Fruit fly (Drosophila melanogaster): Measurements from ENCODE around the gene shams.

DNA sequence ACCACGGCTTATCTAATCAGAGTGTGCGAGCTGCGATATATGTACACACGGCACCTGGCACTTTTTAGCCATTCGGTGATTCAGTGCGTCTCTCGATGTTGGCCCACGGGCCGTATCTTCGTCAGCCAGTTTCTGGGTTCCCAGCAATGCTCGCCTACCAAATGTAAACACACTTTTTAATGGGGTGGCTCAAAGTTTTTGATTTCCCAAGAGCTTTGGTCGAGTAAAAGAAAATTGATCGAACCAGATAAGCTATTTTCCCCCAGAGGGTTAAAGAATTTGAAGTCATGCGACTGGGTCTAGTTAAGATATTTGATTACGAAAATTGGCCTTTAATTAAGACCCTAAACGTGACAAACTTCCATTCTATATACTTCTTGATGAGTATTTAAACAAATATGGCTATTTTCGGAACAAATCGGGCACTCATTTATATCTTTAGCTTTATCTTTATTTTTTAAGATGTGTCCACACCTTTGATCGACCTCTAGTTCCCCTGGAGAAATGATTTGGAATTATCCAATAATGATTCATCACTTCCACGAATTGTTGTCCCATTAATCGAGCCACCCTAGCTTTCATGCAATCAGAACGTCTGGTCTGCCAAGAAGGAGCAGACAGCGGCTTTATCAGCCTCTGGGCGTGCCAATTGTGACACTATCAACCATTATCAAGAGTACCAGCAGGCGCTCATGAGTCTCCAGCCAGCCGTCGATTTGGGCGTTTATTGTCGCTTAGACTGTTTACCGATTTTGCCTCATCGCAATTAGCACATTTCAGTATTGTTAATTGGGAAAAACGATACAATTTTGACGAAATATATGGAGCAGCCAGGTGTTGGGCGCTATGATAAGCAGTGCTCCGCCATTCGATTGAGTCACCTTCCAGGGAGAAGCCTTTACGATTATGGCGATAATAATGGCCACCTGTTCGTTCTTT, 46.9 kb downstream of the shams start:
- TF ChIP-seq insv (optimal IDR thresholded peaks at IDR 0.05) (no peak), Sin3A (optimal IDR thresholded peaks at IDR 0.05) (no peak), Myc (optimal IDR thresholded peaks at IDR 0.05) (no peak), h (optimal IDR thresholded peaks at IDR 0.05) (no peak)
